Fruit fly (Drosophila melanogaster): ENCODE measurements around the gene CG32298.

Gene CG32298

dm6 chr3L:2414876-2415275 is 24.1 kb upstream of the CG32298 start:
- TF ChIP-seq CG4496 (GFP tag; IDR thresholded peaks at IDR 0.05) = no peak
- peak; percentile 20; the same call in 1 of the 2 replicates for TF ChIP-seq CG12605 (GFP tag; IDR thresholded peaks at IDR 0.05)

dm6 chr3L:2411564-2412080 is 20.8 kb upstream of the CG32298 start:
- no peak for TF ChIP-seq CG10348 (GFP tag; IDR thresholded peaks at IDR 0.05)
- TF ChIP-seq Ets98B (GFP tag; IDR thresholded peaks at IDR 0.05) = peak; percentile 54
- TF ChIP-seq D1 (tag; optimal IDR thresholded peaks at IDR 0.05) = peak; percentile 15
- TF ChIP-seq gl (tag; optimal IDR thresholded peaks at IDR 0.05) = peak; percentile 4
- peak; percentile 71 for TF ChIP-seq Pif1A (GFP tag; optimal IDR thresholded peaks at IDR 0.05)
- TF ChIP-seq CG14655 (GFP tag; optimal IDR thresholded peaks at IDR 0.05) = peak; percentile 56
- TF ChIP-seq CG32121 (GFP tag; IDR thresholded peaks at IDR 0.05) = 0 out of 2 replicates have a peak, but pooled peaks have one; percentile 30
- TF ChIP-seq EcR (GFP tag; optimal IDR thresholded peaks at IDR 0.05) = no peak
- peak; percentile 56 for TF ChIP-seq CG34367 (tag; optimal IDR thresholded peaks at IDR 0.05)
- TF ChIP-seq Snoo (tag; optimal IDR thresholded peaks at IDR 0.05) = peak; percentile 45
- no peak for TF ChIP-seq rn (GFP tag; IDR thresholded peaks at IDR 0.05)
- no peak for TF ChIP-seq fd96Ca (GFP tag; IDR thresholded peaks at IDR 0.05)
- peak; percentile 50 for TF ChIP-seq Pif1B (GFP tag; optimal IDR thresholded peaks at IDR 0.05)
- TF ChIP-seq CG8301 (tag; optimal IDR thresholded peaks at IDR 0.05) = peak; percentile 54
- peak; percentile 73 for TF ChIP-seq CG8159 (tag; optimal IDR thresholded peaks at IDR 0.05)
- TF ChIP-seq CG15710 (tag; optimal IDR thresholded peaks at IDR 0.05) = peak; percentile 58
- TF ChIP-seq CG13204 (GFP tag; optimal IDR thresholded peaks at IDR 0.05) = no peak
- peak; percentile 17; the same call in 1 of the 2 replicates for TF ChIP-seq CG12605 (GFP tag; IDR thresholded peaks at IDR 0.05)
- peak; percentile 73 for TF ChIP-seq CG9948 (tag; optimal IDR thresholded peaks at IDR 0.05)
- TF ChIP-seq CG17806 (tag; optimal IDR thresholded peaks at IDR 0.05) = peak; percentile 76
- peak; percentile 39; the same call in 1 of the 3 replicates for TF ChIP-seq CG4496 (GFP tag; IDR thresholded peaks at IDR 0.05)

dm6 chr3L:2410869-2411268 is 20.1 kb upstream of the CG32298 start:
- peak; percentile 7 for TF ChIP-seq CG15710 (tag; optimal IDR thresholded peaks at IDR 0.05)
- TF ChIP-seq rn (GFP tag; IDR thresholded peaks at IDR 0.05) = no peak
- no peak for TF ChIP-seq fd96Ca (GFP tag; IDR thresholded peaks at IDR 0.05)
- TF ChIP-seq CG4496 (GFP tag; IDR thresholded peaks at IDR 0.05) = peak; percentile 52; the same call in 2 of the 3 replicates
- TF ChIP-seq CG8159 (tag; optimal IDR thresholded peaks at IDR 0.05) = no peak
- TF ChIP-seq CG8301 (tag; optimal IDR thresholded peaks at IDR 0.05) = peak; percentile 49
- TF ChIP-seq CG34367 (tag; optimal IDR thresholded peaks at IDR 0.05) = no peak
- TF ChIP-seq D1 (tag; optimal IDR thresholded peaks at IDR 0.05) = no peak
- peak; percentile 56 for TF ChIP-seq Pif1A (GFP tag; optimal IDR thresholded peaks at IDR 0.05)
- no peak for TF ChIP-seq CG10348 (GFP tag; IDR thresholded peaks at IDR 0.05)
- peak; percentile 35; the same call in 1 of the 2 replicates for TF ChIP-seq CG12605 (GFP tag; IDR thresholded peaks at IDR 0.05)
- peak; percentile 51 for TF ChIP-seq CG32121 (GFP tag; IDR thresholded peaks at IDR 0.05)
- TF ChIP-seq gl (tag; optimal IDR thresholded peaks at IDR 0.05) = no peak
- TF ChIP-seq CG17806 (tag; optimal IDR thresholded peaks at IDR 0.05) = peak; percentile 48
- TF ChIP-seq EcR (GFP tag; optimal IDR thresholded peaks at IDR 0.05) = no peak
- no peak for TF ChIP-seq Pif1B (GFP tag; optimal IDR thresholded peaks at IDR 0.05)
- peak; percentile 25 for TF ChIP-seq CG9948 (tag; optimal IDR thresholded peaks at IDR 0.05)
- TF ChIP-seq Snoo (tag; optimal IDR thresholded peaks at IDR 0.05) = no peak
- TF ChIP-seq CG13204 (GFP tag; optimal IDR thresholded peaks at IDR 0.05) = no peak
- peak; percentile 37; the same call in 1 of the 2 replicates for TF ChIP-seq Ets98B (GFP tag; IDR thresholded peaks at IDR 0.05)
- TF ChIP-seq CG14655 (GFP tag; optimal IDR thresholded peaks at IDR 0.05) = no peak

dm6 chr3L:2409289-2409688 is 18.5 kb upstream of the CG32298 start:
- TF ChIP-seq D1 (tag; optimal IDR thresholded peaks at IDR 0.05) (peak; percentile 96), CG34367 (tag; optimal IDR thresholded peaks at IDR 0.05) (no peak)

- TF ChIP-seq rn (GFP tag; IDR thresholded peaks at IDR 0.05) = no peak
- peak; percentile 10; the same call in 1 of the 2 replicates for TF ChIP-seq Ets98B (GFP tag; IDR thresholded peaks at IDR 0.05)
- TF ChIP-seq CG4496 (GFP tag; IDR thresholded peaks at IDR 0.05) = peak; percentile 40; the same call in 1 of the 3 replicates
- TF ChIP-seq fd96Ca (GFP tag; IDR thresholded peaks at IDR 0.05) = 0 out of 3 replicates have a peak, but pooled peaks have one; percentile 6
- peak; percentile 12 for TF ChIP-seq CG13204 (GFP tag; optimal IDR thresholded peaks at IDR 0.05)
- peak; percentile 34; the same call in 1 of the 2 replicates for TF ChIP-seq CG32121 (GFP tag; IDR thresholded peaks at IDR 0.05)
- TF ChIP-seq Pif1B (GFP tag; optimal IDR thresholded peaks at IDR 0.05) = no peak
Observed at dm6 chr3L:2407945-2408344, 17.2 kb upstream of the CG32298 start.

dm6 chr3L:2407271-2407670 is 16.5 kb upstream of the CG32298 start:
- TF ChIP-seq CG13204 (GFP tag; optimal IDR thresholded peaks at IDR 0.05) (no peak), CG15710 (tag; optimal IDR thresholded peaks at IDR 0.05) (no peak), EcR (GFP tag; optimal IDR thresholded peaks at IDR 0.05) (no peak), D1 (tag; optimal IDR thresholded peaks at IDR 0.05) (no peak), CG14655 (GFP tag; optimal IDR thresholded peaks at IDR 0.05) (no peak), CG8159 (tag; optimal IDR thresholded peaks at IDR 0.05) (no peak), CG32121 (GFP tag; IDR thresholded peaks at IDR 0.05) (no peak), CG9948 (tag; optimal IDR thresholded peaks at IDR 0.05) (no peak)

- no peak for TF ChIP-seq CG14655 (GFP tag; optimal IDR thresholded peaks at IDR 0.05)
- no peak for TF ChIP-seq Snoo (tag; optimal IDR thresholded peaks at IDR 0.05)
- TF ChIP-seq CG8301 (tag; optimal IDR thresholded peaks at IDR 0.05) = no peak
- TF ChIP-seq rn (GFP tag; IDR thresholded peaks at IDR 0.05) = no peak
- TF ChIP-seq CG17806 (tag; optimal IDR thresholded peaks at IDR 0.05) = no peak
- no peak for TF ChIP-seq CG13204 (GFP tag; optimal IDR thresholded peaks at IDR 0.05)
- TF ChIP-seq CG10348 (GFP tag; IDR thresholded peaks at IDR 0.05) = no peak
- no peak for TF ChIP-seq CG32121 (GFP tag; IDR thresholded peaks at IDR 0.05)
- no peak for TF ChIP-seq Pif1A (GFP tag; optimal IDR thresholded peaks at IDR 0.05)
- no peak for TF ChIP-seq CG15710 (tag; optimal IDR thresholded peaks at IDR 0.05)
- TF ChIP-seq CG4496 (GFP tag; IDR thresholded peaks at IDR 0.05) = no peak
- no peak for TF ChIP-seq CG34367 (tag; optimal IDR thresholded peaks at IDR 0.05)
- no peak for TF ChIP-seq EcR (GFP tag; optimal IDR thresholded peaks at IDR 0.05)
- TF ChIP-seq CG8159 (tag; optimal IDR thresholded peaks at IDR 0.05) = no peak
- no peak for TF ChIP-seq CG12605 (GFP tag; IDR thresholded peaks at IDR 0.05)
- no peak for TF ChIP-seq Ets98B (GFP tag; IDR thresholded peaks at IDR 0.05)
- no peak for TF ChIP-seq D1 (tag; optimal IDR thresholded peaks at IDR 0.05)
- no peak for TF ChIP-seq CG9948 (tag; optimal IDR thresholded peaks at IDR 0.05)
- no peak for TF ChIP-seq gl (tag; optimal IDR thresholded peaks at IDR 0.05)
Observed at dm6 chr3L:2402206-2402605, 11.4 kb upstream of the CG32298 start.
